Fruit fly (Drosophila melanogaster) S2 (cell line): ENCODE results near the gene CG15580.
A peak's percentile ranks its signal among the peaks of the same experiment; 100 is the strongest.

Source experiments
- CG8478 ChIP-seq: fragments of >200 bp; optimal IDR thresholded peaks from 2 replicates; lab custom pipeline; 2018
- CTCF ChIP-seq, 2 experiments: fragments of >200 bp; optimal IDR thresholded peaks; 2 replicates each; lab custom pipeline; 2018

The CG15580 gene

DNA sequence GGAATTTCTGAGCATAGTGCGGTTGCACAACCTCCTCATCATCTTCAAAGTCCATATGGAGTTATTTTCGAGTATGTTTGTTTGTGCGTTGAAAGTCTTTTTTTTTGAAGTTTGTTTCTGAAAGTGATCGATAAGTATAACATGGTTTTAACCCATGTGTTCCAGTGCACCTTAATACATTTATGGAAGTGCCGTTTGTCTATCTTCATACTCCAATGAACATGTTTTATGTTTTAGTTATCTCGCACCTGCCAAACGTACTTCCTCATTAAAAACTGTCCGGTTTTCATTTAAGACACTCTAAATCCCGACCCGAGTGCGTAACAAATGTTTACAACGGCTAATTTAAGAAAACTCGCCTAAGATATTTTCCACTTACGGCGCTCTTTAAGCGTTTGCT lies at the start of gene CG15580:
Gene CG15580 (minus strand): TSS at position 101 of the 400 bp plus-strand sequence.
- TF ChIP-seq CG8478 (no peak), CTCF (optimal IDR thresholded peaks at IDR 0.05; lab: Kevin White, UChicago) (no peak)

DNA sequence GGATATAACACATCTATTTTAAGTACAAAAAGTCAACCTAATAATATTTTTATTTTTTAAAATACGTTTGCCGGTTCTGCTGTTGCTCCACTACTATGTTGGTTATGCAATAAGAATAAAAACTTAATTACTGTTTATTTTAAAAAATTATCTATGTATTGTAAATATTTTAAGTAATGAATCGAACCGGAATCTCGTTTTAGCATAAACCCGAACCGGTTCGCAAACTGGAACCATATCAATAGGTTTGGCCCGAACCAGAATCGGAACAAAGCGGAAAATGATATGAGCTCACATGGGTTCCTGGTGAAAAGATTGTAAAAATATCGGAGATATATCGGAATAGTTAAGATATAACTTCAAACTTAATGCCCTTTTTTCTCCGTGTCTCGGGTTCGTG lies 49.4 kb upstream of the CG15580 start:
- no peak for TF ChIP-seq CG8478

DNA sequence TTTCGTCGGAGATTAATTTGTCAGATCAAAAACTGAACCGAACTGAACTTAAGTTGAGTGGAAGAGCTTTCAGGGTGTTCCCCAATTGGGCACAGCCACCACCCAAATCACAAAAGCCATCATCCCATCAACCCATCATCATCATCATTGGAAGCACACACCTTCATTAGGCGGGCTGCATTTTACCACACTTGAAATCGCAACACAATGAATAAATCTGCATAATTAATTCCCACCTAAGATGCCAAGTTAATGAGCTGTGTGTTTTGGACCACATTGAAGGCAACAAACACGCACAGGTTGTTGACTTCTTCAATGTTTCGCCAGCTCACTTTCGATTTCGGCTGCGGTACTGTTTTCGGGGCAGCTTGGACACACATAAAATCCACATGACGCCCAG lies 47.8 kb upstream of the CG15580 start:
- no peak for TF ChIP-seq CG8478
- no peak for TF ChIP-seq CTCF (optimal IDR thresholded peaks at IDR 0.05; lab: Kevin White, UChicago)

DNA sequence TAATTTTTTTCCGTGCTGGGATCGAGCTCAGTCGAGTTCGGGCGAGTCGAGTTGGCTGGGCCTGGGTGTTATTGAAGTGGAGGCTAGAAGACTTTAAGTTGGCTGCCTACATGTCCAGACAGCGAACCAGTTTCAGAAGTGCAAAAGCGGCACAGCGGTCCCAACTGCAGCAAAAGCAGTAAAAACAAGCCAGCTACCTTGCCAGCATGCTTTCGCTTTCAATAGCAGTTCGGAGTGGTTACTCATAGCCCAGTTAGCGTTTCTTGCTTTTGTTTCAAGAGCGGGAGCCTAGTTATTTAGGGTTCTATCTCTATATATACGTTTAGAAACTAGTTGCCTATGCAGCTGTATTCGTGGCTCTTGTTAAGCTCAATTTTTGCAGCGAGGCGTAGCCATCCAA lies 45.4 kb upstream of the CG15580 start:
- TF ChIP-seq CTCF (optimal IDR thresholded peaks at IDR 0.05; lab: Kevin White, UChicago) (no peak), CG8478 (no peak)

DNA sequence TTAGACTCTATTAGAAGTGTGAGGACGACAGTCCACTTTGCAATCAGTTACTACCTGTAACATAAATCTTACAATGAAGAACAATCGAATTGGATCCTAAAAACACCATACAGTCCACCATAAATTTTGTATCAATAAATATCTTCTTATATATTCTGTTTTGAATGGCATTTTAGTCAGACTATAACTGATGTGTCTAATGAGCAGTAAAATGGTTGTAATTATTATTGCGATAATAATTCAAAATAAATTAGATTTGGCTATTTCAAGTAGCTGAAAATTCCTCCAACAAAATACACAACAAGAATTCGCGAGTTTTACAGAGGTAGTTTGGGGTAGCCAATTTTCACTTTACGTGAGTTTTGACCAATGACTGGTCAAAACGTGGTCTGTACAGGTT lies 45.0 kb upstream of the CG15580 start:
- TF ChIP-seq CG8478 (no peak), CTCF (optimal IDR thresholded peaks at IDR 0.05; lab: Kevin White, UChicago) (no peak)

DNA sequence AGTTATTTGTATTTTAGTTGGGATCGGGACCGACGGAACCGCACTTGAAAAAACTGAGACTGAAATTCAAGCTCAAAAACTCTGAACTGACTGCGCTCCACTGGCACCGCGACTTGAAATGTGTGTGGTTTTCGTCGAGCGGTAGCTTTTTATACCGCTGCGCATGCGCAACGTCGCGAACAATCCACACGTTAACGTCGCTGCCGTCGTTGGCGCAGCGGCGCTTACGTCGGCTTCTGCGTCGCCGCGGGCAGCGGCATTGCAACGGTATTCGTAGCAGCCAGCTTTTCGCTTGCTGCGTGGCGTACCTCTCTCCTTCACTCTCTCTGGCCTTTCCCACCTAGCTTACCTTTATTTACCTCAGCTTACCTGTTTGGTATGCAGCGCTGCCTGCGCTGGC lies 43.4 kb upstream of the CG15580 start, which contains the start of gene Gasp:
Gene Gasp (minus strand): TSS at position 124 of the 400 bp plus-strand sequence.
- TF ChIP-seq CTCF (optimal IDR thresholded peaks at IDR 0.05; lab: Kevin White, UChicago) (no peak), CG8478 (no peak)

DNA sequence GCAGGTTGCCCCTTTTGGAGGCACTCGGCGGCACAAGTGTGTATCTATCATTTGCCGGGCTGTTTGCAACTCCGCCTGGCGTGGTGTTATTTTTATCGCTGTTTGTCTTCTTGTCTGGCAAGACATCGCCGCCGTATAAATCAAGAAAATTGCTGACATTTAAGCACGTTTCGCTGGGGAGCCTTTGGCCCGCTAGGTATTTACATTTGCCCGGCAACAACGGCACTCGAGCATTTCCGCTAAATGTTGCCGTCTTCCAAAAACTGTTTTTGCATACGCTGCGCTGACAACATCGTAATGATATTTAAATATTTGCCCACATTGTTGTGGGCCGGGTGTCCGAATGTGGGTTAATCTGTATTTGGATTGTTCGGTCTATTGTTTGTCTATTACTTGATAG lies 41.0 kb upstream of the CG15580 start:
- TF ChIP-seq CTCF (optimal IDR thresholded peaks at IDR 0.05; lab: Kevin White, UChicago) (no peak), CG8478 (no peak)

DNA sequence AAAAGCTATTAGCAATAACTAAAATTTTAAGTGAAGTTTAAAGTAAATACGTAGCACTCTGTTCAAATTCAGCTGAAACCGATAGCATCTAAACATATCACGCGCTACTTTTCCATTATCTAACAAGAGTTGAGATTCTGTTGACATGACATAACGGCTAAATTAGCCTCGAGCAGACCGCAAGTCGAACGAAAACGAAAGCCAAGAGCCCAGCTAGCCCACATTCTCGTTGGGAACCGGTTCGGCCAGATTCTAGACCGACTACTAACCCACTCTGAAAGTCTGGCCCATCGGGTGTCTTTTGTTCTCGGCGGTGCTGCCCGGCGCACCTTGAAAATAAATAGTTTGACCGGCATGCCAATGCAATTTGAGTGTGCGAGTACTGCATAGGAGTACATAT lies 39.7 kb upstream of the CG15580 start:
- TF ChIP-seq CG8478 = no peak
- no peak for TF ChIP-seq CTCF (optimal IDR thresholded peaks at IDR 0.05; lab: Kevin White, UChicago)

DNA sequence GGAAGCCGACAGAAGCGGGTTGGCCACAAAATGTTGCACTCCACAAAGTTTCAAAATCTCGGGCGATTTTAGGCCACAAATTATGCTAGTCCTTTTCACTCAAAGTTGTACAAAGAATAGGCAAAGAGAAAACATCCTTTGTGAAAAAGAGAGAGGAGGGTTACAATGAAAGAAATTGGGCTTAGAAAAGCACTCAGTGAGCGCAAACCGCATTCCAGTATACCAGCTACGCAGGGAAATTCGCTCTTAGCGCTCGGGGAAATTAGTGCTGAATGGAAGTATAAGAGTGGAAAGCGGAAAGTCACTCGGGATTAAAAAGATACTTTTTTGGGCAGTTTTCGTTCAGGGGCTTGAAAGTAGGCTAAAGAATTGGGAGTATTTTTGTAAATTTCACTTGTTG lies 24.8 kb upstream of the CG15580 start:
- TF ChIP-seq CG8478 = no peak
- no peak for TF ChIP-seq CTCF (optimal IDR thresholded peaks at IDR 0.05; lab: Kevin White, UChicago)

DNA sequence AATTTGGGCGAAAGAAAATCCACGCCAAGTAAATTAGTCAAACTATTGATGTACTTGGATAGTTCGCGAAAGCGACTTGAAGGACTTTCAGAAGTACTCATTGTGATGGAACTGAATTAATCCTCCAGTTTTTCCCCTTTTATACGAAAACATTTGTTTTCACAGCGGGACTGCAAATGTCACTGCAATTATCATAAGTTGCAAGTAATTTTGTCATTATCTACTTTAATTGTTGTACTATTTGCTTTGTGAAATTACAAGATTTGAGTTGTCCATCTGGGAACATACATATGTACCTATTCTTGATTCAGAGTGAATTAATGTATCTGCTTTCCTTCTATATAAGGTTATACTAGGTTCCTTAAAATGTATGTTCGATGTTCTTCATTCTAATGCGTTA lies 20.8 kb upstream of the CG15580 start, which contains the start of gene Or83c:
Gene Or83c (minus strand): TSS at position 101 of the 400 bp plus-strand sequence.
- TF ChIP-seq CG8478 (no peak), CTCF (optimal IDR thresholded peaks at IDR 0.05; lab: Kevin White, UChicago) (no peak)

DNA sequence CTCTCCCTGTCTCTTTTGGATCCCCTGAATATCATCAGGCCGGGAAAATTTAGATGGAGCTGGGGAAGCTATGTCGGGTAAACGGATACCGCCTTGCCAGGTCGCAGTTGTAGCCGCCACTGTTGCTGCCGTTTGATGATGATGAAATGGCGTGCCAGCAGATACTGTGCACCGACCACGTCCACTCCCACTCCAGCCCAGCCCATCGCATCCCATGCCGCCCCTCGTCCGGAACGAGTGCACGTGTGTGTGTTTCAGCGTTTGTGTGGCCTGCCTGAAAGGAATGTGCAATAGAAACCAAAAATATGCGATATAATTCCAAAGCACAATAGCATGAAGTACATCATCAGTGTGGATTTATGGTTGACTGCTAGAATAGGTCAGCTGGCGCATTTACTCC lies 19.1 kb downstream of the CG15580 start:
- no peak for TF ChIP-seq CTCF (optimal IDR thresholded peaks at IDR 0.05; lab: Kevin White, UChicago)

DNA sequence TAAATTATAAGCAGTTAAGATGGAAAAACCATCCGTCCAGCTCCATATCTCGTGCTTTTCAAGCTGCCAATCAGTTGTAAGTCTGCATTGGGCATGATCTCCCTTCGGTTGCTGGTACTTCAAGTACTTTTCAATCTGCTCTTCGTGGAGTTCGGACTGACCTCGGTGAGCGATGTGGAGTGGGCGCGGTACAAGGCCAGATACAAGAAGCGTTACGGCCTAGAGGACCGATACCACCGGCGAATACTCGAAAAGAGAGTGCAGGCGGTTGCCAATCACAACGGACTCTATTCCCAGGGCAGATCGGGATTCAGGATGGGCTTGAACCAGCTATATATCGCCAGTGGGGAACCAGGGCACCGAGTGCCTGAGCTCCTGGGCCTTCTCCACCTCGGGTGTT lies 29.7 kb downstream of the CG15580 start:
- TF ChIP-seq CTCF (optimal IDR thresholded peaks at IDR 0.05; lab: Kevin White, UChicago) = no peak
- TF ChIP-seq CG8478 = no peak

DNA sequence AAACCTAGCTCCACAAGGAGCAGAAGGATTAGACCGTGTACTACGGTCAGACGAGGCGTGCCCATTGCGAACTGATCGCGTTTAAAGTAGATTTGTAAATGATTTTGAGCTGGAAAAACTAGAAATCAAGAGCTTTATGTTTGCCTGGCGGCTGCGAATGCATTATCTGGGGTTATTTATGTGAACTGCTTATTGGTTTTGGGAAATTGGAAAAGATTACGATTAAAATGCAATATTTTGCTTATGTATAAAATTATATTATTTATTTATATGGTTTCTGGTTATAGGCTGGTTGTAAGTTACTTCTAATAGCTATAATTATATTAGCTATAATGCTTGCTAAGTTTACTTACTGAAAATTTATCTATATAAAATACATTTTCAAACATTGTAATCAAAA lies 30.2 kb downstream of the CG15580 start, which contains the start of gene CtsL3:
Gene CtsL3 (minus strand): TSS at position 101 of the 400 bp plus-strand sequence.
- TF ChIP-seq CG8478 (no peak), CTCF (optimal IDR thresholded peaks at IDR 0.05; lab: Kevin White, UChicago) (no peak)

DNA sequence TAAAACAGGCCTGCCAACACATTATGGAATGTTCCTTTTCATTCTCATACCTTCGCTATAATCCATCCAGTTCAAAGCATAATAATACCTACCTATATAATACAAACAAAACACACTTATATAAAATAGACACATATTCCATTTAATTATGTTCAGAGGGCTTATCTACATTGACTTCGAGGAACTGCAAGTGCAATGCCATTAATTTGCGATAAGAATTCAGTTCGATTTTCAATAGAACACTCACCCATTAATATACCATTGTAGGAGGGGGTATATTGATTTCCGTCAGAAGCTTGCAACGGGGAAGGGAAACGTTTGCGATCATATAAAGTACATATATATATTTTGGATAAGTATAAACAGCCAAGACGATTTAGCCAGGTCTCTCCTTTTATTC lies 32.1 kb downstream of the CG15580 start:
- TF ChIP-seq CG8478 = no peak
- TF ChIP-seq CTCF (optimal IDR thresholded peaks at IDR 0.05; lab: Kevin White, UChicago) = no peak

DNA sequence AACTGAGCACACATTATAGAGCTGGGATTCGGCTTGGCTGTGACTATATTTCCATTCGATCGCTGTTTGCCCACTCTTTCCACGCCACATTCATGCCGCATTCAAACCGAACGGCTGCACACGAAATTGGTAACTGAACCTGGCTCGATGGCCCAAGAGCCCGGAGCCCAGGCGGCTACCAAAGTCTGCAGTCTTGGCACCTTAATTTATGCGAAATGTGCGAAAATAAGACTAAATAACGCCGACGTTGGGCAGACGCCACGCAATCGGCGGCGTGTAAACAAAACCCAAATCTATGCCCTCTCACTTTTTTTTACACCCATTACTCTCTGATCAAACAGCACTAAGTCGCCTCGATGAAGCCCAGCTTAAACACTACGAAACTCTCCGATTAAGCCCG lies 45.5 kb downstream of the CG15580 start, which contains the start of gene CG10280:
Gene CG10280 (minus strand): TSS at position 101 of the 400 bp plus-strand sequence.
- TF ChIP-seq CG8478 (no peak), CTCF (optimal IDR thresholded peaks at IDR 0.05; lab: Kevin White, UChicago) (no peak)

DNA sequence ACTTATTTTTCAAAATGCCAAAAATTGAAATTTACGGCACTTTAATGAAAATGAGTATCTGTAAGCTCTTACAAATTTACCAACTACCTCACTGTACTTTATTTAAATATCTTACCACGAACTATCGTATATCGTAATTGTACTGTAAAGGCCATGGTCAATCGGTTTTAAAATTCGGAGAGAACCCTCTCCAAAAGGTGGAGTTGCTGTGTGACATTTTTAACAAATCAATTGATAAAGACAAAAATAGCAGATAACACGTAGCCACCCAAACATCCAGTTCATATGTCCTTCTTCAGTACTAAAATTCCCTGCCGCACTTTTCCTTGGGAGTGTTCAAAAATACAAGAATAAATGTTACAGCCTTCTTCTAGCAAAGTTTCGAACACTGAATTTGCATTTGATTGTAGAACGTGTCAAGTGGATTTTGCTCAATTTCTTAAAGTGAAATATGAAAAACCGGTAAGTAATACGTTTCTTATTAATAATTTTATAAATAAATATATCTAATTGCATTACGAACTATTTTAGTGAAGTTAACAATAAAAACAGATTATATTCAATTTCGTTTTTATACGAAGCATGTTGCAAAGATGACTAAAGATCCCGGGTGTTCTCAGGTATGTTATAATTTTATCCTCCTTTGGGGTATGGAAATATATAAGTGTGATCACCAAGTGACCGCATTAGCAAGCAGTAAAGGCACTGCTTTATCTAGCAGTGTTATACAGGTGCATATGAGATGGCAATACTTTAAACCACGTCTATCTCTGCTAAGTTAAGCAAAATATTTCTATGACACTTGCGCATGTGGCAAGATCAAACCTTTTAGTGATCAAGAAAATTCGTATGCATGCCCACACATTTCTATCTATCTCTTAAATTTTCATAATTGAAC lies 47.6 kb downstream of the CG15580 start:
- TF ChIP-seq CG8478 = no peak
- peak; percentile 79 to 83 for TF ChIP-seq CTCF (optimal IDR thresholded peaks at IDR 0.05; lab: Kevin White, UChicago)
